Fruit fly (Drosophila melanogaster): ENCODE results near the gene vret.

- TF ChIP-seq dac (GFP tag; optimal IDR thresholded peaks at IDR 0.05) (no peak), CG16779 (tag; optimal IDR thresholded peaks at IDR 0.05) (no peak), achi (GFP tag; optimal IDR thresholded peaks at IDR 0.05) (no peak), CG11762 (GFP tag; optimal IDR thresholded peaks at IDR 0.05; ENCODE audit: insufficient read depth) (no peak), salr (GFP tag; optimal IDR thresholded peaks at IDR 0.05) (no peak), ss (GFP tag; optimal IDR thresholded peaks at IDR 0.05) (no peak)
Measured at dm6 chr3R:22732995-22733394, 12.4 kb downstream of the vret start.
